Worm (Caenorhabditis elegans) whole organism, midembryonic: Measurements from ENCODE around the gene F59E12.15.
A peak's percentile ranks its signal among the peaks of the same experiment; 100 is the strongest.

ENCODE experiments used
- T22C8.4 ChIP-seq: fragments of 200-800 bp; sonication (Bioruptor generic); IDR thresholded peaks from 2 replicates; pipeline ENCODE4 v1.3.6; 2022; ENCODE audit warnings: missing genetic modification characterization, missing compliant biosample characterization
- cog-1 ChIP-seq: sonication (generic microtip); optimal IDR thresholded peaks from 2 replicates; lab custom pipeline; 2016; ENCODE audit warnings: missing genetic modification characterization, missing compliant biosample characterization
- med-1 ChIP-seq: sonication (generic microtip); optimal IDR thresholded peaks from 2 replicates; lab custom pipeline; 2017; ENCODE audit warnings: missing genetic modification characterization, mild to moderate bottlenecking, missing compliant biosample characterization, antibody characterized with exemption, missing genetic modification reagents; ENCODE audit not compliant: insufficient read depth
- ref-1 ChIP-seq: fragments of 200-800 bp; sonication (Bioruptor generic); conservative IDR thresholded peaks from 2 replicates; pipeline ENCODE4 v1.3.6; 2022; ENCODE audit warnings: missing genetic modification reagents, missing genetic modification characterization, missing compliant biosample characterization
- tab-1 ChIP-seq: fragments of 200-800 bp; sonication (Bioruptor generic); IDR thresholded peaks from 2 replicates; pipeline ENCODE4 v1.3.6; 2022; ENCODE audit warnings: missing genetic modification characterization, missing compliant biosample characterization

- no peak for TF ChIP-seq med-1 (GFP tag; lab: Kevin White, UChicago)
- peak; percentile 49; the same call in 1 of the 2 replicates for TF ChIP-seq T22C8.4 (GFP tag; lab: Robert Waterston, UW)
- peak; percentile 78 for TF ChIP-seq tab-1
- TF ChIP-seq cog-1: no peak
- no peak for TF ChIP-seq ref-1 (GFP tag; lab: Robert Waterston, UW)
Observed at ce11 chrII:5577060-5577459, 51.1 kb downstream of the F59E12.15 start.
